Fruit fly (Drosophila melanogaster): Measurements from ENCODE around the gene CG42823.

- no peak for TF ChIP-seq fd59A (GFP tag; optimal IDR thresholded peaks at IDR 0.05)
- TF ChIP-seq Sox14 (GFP tag; optimal IDR thresholded peaks at IDR 0.05) = no peak
These were observed 17.2 kb upstream of the CG42823 start, which contains the start of gene CG14332 for dm6 chr3R:17422102-17422501.

Data from whole organism, prepupa.